Worm (Caenorhabditis elegans) whole organism, L4 larva: ENCODE results near the gene F43C1.5.
A peak's percentile ranks its signal among the peaks of the same experiment; 100 is the strongest.

ENCODE experiments used
- D1046.2 ChIP-seq: fragments of 200-800 bp; sonication (Bioruptor generic); IDR thresholded peaks from 2 replicates; pipeline ENCODE4 v1.3.6; 2022; ENCODE audit warnings: missing genetic modification characterization, missing compliant biosample characterization
- F26F4.8 ChIP-seq: fragments of 200-800 bp; sonication (Bioruptor generic); conservative IDR thresholded peaks from 2 replicates; pipeline ENCODE4 v1.3.6; 2022; ENCODE audit warnings: missing genetic modification characterization, missing compliant biosample characterization
- F37D6.2 ChIP-seq: sonication (generic microtip); optimal IDR thresholded peaks from 2 replicates; lab custom pipeline; 2016; ENCODE audit warnings: mild to moderate bottlenecking, missing genetic modification characterization, missing compliant biosample characterization
- F49E8.2 ChIP-seq: sonication (generic microtip); optimal IDR thresholded peaks from 2 replicates; lab custom pipeline; 2016; ENCODE audit warnings: missing compliant biosample characterization, mild to moderate bottlenecking, missing genetic modification characterization, borderline replicate concordance
- R02D3.7 ChIP-seq: fragments of 150-350 bp; sonication (generic microtip); optimal IDR thresholded peaks from 3 replicates; lab custom pipeline; 2014; ENCODE audit warnings: missing biosample characterization, missing genetic modification characterization
- T20F7.1 ChIP-seq: fragments of 200-800 bp; sonication (Bioruptor generic); optimal IDR thresholded peaks from 2 replicates; lab custom pipeline; 2018; ENCODE audit warnings: mild to moderate bottlenecking, missing genetic modification characterization, missing compliant biosample characterization
- Y105C5A.15 ChIP-seq: fragments of 200-800 bp; sonication (Bioruptor generic); IDR thresholded peaks from 2 replicates; pipeline ENCODE4 v1.3.6; 2022; ENCODE audit warnings: missing genetic modification characterization, missing compliant biosample characterization
- Y48G9A.11 ChIP-seq: fragments of 200-800 bp; sonication (Bioruptor generic); IDR thresholded peaks from 2 replicates; pipeline ENCODE4 v1.3.6; 2022; ENCODE audit warnings: missing genetic modification reagents, missing genetic modification characterization, missing compliant biosample characterization
- ZK337.2 ChIP-seq: fragments of 200-800 bp; sonication (Bioruptor generic); IDR thresholded peaks from 2 replicates; pipeline ENCODE4 v1.3.6; 2022; ENCODE audit warnings: missing genetic modification reagents, missing genetic modification characterization, missing compliant biosample characterization
- aha-1 ChIP-seq: fragments of 150-350 bp; peaks from one replicate; lab custom pipeline; 2014; ENCODE audit warnings: missing biosample characterization, missing genetic modification characterization
- aly-2 ChIP-seq: sonication (generic microtip); optimal IDR thresholded peaks from 2 replicates; lab custom pipeline; 2018; ENCODE audit warnings: missing biosample characterization, missing genetic modification characterization
- ama-1 ChIP-seq: fragments of 150-350 bp; optimal IDR thresholded peaks from 2 replicates; lab custom pipeline; 2014; ENCODE audit warnings: inconsistent platforms, mixed read lengths
- arid-1 ChIP-seq: fragments of 200-800 bp; sonication (Bioruptor generic); conservative IDR thresholded peaks from 2 replicates; pipeline ENCODE4 v1.3.6; 2022; ENCODE audit warnings: missing genetic modification reagents, missing genetic modification characterization, missing compliant biosample characterization
- attf-4 ChIP-seq: sonication (generic microtip); optimal IDR thresholded peaks from 3 replicates; lab custom pipeline; 2017; ENCODE audit warnings: missing biosample characterization, missing genetic modification characterization
- ceh-32 ChIP-seq: sonication (generic microtip); optimal IDR thresholded peaks from 2 replicates; lab custom pipeline; 2016; ENCODE audit warnings: mild to moderate bottlenecking, missing genetic modification characterization, missing compliant biosample characterization; ENCODE audit not compliant: poor library complexity
- ceh-62 ChIP-seq: sonication (generic microtip); optimal IDR thresholded peaks from 2 replicates; lab custom pipeline; 2017; ENCODE audit warnings: missing biosample characterization, missing genetic modification characterization
- ceh-82 ChIP-seq: sonication (generic microtip); optimal IDR thresholded peaks from 2 replicates; lab custom pipeline; 2017; ENCODE audit warnings: missing biosample characterization, missing genetic modification characterization
- cey-2 ChIP-seq: sonication (generic microtip); optimal IDR thresholded peaks from 3 replicates; lab custom pipeline; 2017; ENCODE audit warnings: missing genetic modification characterization, mild to moderate bottlenecking, missing compliant biosample characterization, antibody characterized with exemption, borderline replicate concordance; ENCODE audit not compliant: insufficient read depth
- daf-16 ChIP-seq, 3 experiments: sonication (generic microtip); optimal IDR thresholded peaks; 2 replicates each; lab custom pipeline; 2016 to 2017; ENCODE audit warnings: missing genetic modification characterization in 3 of 3, missing genetic modification reagents in 3 of 3, mild to moderate bottlenecking in 2 of 3, missing compliant biosample characterization in 2 of 3, missing biosample characterization in 1 of 3, moderate library complexity in 1 of 3
- daf-19 ChIP-seq: fragments of 200-800 bp; sonication (Bioruptor generic); conservative IDR thresholded peaks from 2 replicates; pipeline ENCODE4 v1.3.6; 2022; ENCODE audit warnings: missing genetic modification characterization, missing compliant biosample characterization
- daf-8 ChIP-seq: fragments of 200-800 bp; sonication (Bioruptor generic); IDR thresholded peaks from 2 replicates; pipeline ENCODE4 v1.3.6; 2022; ENCODE audit warnings: missing genetic modification characterization, missing compliant biosample characterization
- dmd-6 ChIP-seq: fragments of 200-800 bp; sonication (Bioruptor generic); IDR thresholded peaks from 2 replicates; pipeline ENCODE4 v1.3.6; 2022; ENCODE audit warnings: missing genetic modification reagents, missing genetic modification characterization, missing compliant biosample characterization
- dmd-9 ChIP-seq: fragments of 200-800 bp; sonication (Bioruptor generic); IDR thresholded peaks from 2 replicates; pipeline ENCODE4 v1.3.6; 2022; ENCODE audit warnings: missing genetic modification reagents, missing genetic modification characterization, missing compliant biosample characterization
- fos-1 ChIP-seq: fragments of 150-350 bp; optimal IDR thresholded peaks from 2 replicates; lab custom pipeline; 2014; ENCODE audit warnings: missing biosample characterization, missing genetic modification characterization
- gei-8 ChIP-seq: fragments of 200-800 bp; sonication (Bioruptor generic); optimal IDR thresholded peaks from 2 replicates; lab custom pipeline; 2018; ENCODE audit warnings: mild to moderate bottlenecking, missing genetic modification characterization, missing compliant biosample characterization
- hif-1 ChIP-seq, 2 experiments: sonication (generic microtip); optimal IDR thresholded peaks; 2 replicates each; lab custom pipeline; 2016 to 2017; ENCODE audit warnings: missing compliant biosample characterization in 2 of 2, missing genetic modification characterization in 2 of 2, missing genetic modification reagents in 2 of 2, missing genotype in 2 of 2, mild to moderate bottlenecking in 1 of 2
- hmg-1.1 ChIP-seq: fragments of 200-800 bp; sonication (Bioruptor generic); IDR thresholded peaks from 2 replicates; pipeline ENCODE4 v1.3.6; 2022; ENCODE audit warnings: missing genetic modification reagents, missing genetic modification characterization, missing compliant biosample characterization
- jun-1 ChIP-seq: fragments of 150-350 bp; optimal IDR thresholded peaks from 2 replicates; lab custom pipeline; 2014; ENCODE audit warnings: missing biosample characterization, missing genetic modification reagents, missing genetic modification characterization
- lim-7 ChIP-seq: fragments of 200-800 bp; sonication (Bioruptor generic); IDR thresholded peaks from 2 replicates; pipeline ENCODE4 v1.3.6; 2022; ENCODE audit warnings: missing genetic modification characterization, missing compliant biosample characterization
- lin-15B ChIP-seq: fragments of 150-350 bp; sonication (generic microtip); optimal IDR thresholded peaks from 3 replicates; lab custom pipeline; 2014; ENCODE audit warnings: missing biosample characterization, missing genetic modification characterization
- lin-38 ChIP-seq: fragments of 200-800 bp; sonication (Bioruptor generic); IDR thresholded peaks from 2 replicates; pipeline ENCODE4 v1.3.6; 2022; ENCODE audit warnings: missing genetic modification reagents, missing genetic modification characterization, missing compliant biosample characterization
- lin-39 ChIP-seq: fragments of 150-350 bp; optimal IDR thresholded peaks from 2 replicates; lab custom pipeline; 2014; ENCODE audit warnings: missing biosample characterization, missing genetic modification reagents, missing genetic modification characterization
- lsy-2 ChIP-seq, 2 experiments: fragments of 150-350 bp in 1 of 2; sonication (generic microtip) in 1 of 2; optimal IDR thresholded peaks; 2 replicates each; lab custom pipeline; 2014 to 2017; ENCODE audit warnings: missing biosample characterization in 2 of 2, missing genetic modification characterization in 2 of 2
- madf-5 ChIP-seq, 2 experiments: fragments of 200-800 bp; sonication (Bioruptor generic); IDR thresholded peaks; 2 replicates each; pipeline ENCODE4 v1.3.6; 2022; ENCODE audit warnings: missing compliant biosample characterization in 2 of 2, missing genetic modification characterization in 2 of 2
- madf-9 ChIP-seq: fragments of 200-800 bp; sonication (Bioruptor generic); conservative IDR thresholded peaks from 2 replicates; pipeline ENCODE4 v1.3.6; 2022; ENCODE audit warnings: missing genetic modification reagents, missing genetic modification characterization, missing compliant biosample characterization
- mxl-3 ChIP-seq: fragments of 200-800 bp; sonication (Bioruptor generic); optimal IDR thresholded peaks from 2 replicates; lab custom pipeline; 2018; ENCODE audit warnings: mild to moderate bottlenecking, missing genetic modification characterization, missing compliant biosample characterization
- nhr-10 ChIP-seq: fragments of 150-350 bp; optimal IDR thresholded peaks from 2 replicates; lab custom pipeline; 2014; ENCODE audit warnings: missing biosample characterization, missing genetic modification characterization
- nhr-102 ChIP-seq: sonication (generic microtip); optimal IDR thresholded peaks from 2 replicates; lab custom pipeline; 2016; ENCODE audit warnings: mild to moderate bottlenecking, missing genetic modification characterization, moderate library complexity, missing compliant biosample characterization
- nhr-28 ChIP-seq: fragments of 150-350 bp; optimal IDR thresholded peaks from 2 replicates; lab custom pipeline; 2014; ENCODE audit warnings: missing biosample characterization, missing genetic modification characterization
- nhr-41 ChIP-seq: fragments of 200-800 bp; sonication (Bioruptor generic); IDR thresholded peaks from 2 replicates; pipeline ENCODE4 v1.3.6; 2022; ENCODE audit warnings: missing genetic modification reagents, missing genetic modification characterization, missing compliant biosample characterization
- nhr-48 ChIP-seq: sonication (generic microtip); optimal IDR thresholded peaks from 2 replicates; lab custom pipeline; 2016; ENCODE audit warnings: mild to moderate bottlenecking, missing genetic modification characterization, missing compliant biosample characterization
- nhr-6 ChIP-seq: fragments of 150-350 bp; optimal IDR thresholded peaks from 2 replicates; lab custom pipeline; 2014; ENCODE audit warnings: missing biosample characterization, missing genetic modification characterization
- nhr-76 ChIP-seq: fragments of 150-350 bp; optimal IDR thresholded peaks from 2 replicates; lab custom pipeline; 2014; ENCODE audit warnings: missing biosample characterization, missing genetic modification characterization
- php-3 ChIP-seq: fragments of 200-800 bp; sonication (Bioruptor generic); IDR thresholded peaks from 2 replicates; pipeline ENCODE4 v1.3.6; 2022; ENCODE audit warnings: missing genetic modification reagents, missing genetic modification characterization, missing compliant biosample characterization
- saeg-2 ChIP-seq: fragments of 200-800 bp; sonication (Bioruptor generic); IDR thresholded peaks from 2 replicates; pipeline ENCODE4 v1.3.6; 2022; ENCODE audit warnings: missing genetic modification reagents, missing genetic modification characterization, missing compliant biosample characterization
- sdz-12 ChIP-seq: fragments of 200-800 bp; sonication (Bioruptor generic); optimal IDR thresholded peaks from 2 replicates; lab custom pipeline; 2018; ENCODE audit warnings: mild to moderate bottlenecking, missing genetic modification characterization, missing compliant biosample characterization
- set-16 ChIP-seq: fragments of 200-800 bp; sonication (Bioruptor generic); IDR thresholded peaks from 2 replicates; pipeline ENCODE4 v1.3.6; 2022; ENCODE audit warnings: missing genetic modification reagents, missing genetic modification characterization, missing compliant biosample characterization
- skn-1 ChIP-seq: fragments of 150-350 bp; optimal IDR thresholded peaks from 2 replicates; lab custom pipeline; 2014; ENCODE audit warnings: missing biosample characterization, missing genetic modification characterization
- snpc-4 ChIP-seq: fragments of 150-350 bp; optimal IDR thresholded peaks from 2 replicates; lab custom pipeline; 2014; ENCODE audit warnings: missing biosample characterization, missing genetic modification characterization
- spr-1 ChIP-seq: sonication (generic microtip); optimal IDR thresholded peaks from 2 replicates; lab custom pipeline; 2016; ENCODE audit warnings: mild to moderate bottlenecking, missing genetic modification characterization, missing compliant biosample characterization
- vab-7 ChIP-seq: fragments of 200-800 bp; sonication (Bioruptor generic); IDR thresholded peaks from 2 replicates; pipeline ENCODE4 v1.3.6; 2022; ENCODE audit warnings: missing genetic modification reagents, missing genetic modification characterization, missing compliant biosample characterization
- ztf-7 ChIP-seq: fragments of 150-350 bp; optimal IDR thresholded peaks from 2 replicates; lab custom pipeline; 2014; ENCODE audit warnings: missing biosample characterization, missing genetic modification characterization

The F43C1.5 gene

ce11 chrIII:4237660-4238059 is 8.7 kb downstream of the F43C1.5 start:
- TF ChIP-seq T20F7.1 (GFP tag; lab: Kevin White, UChicago) (peak; percentile 71), ztf-7 (peak; percentile 74), sdz-12 (GFP tag; lab: Kevin White, UChicago) (no peak), snpc-4 (tag; lab: Kevin White, UChicago) (no peak), dmd-6 (GFP tag; lab: Robert Waterston, UW) (peak; percentile 98), nhr-41 (GFP tag; lab: Robert Waterston, UW) (peak; percentile 70; the same call in 1 of the 2 replicates), vab-7 (GFP tag; lab: Robert Waterston, UW) (no peak), dmd-9 (GFP tag; lab: Robert Waterston, UW) (no peak), fos-1 (tag; lab: Kevin White, UChicago) (no peak), lsy-2 (tag; optimal IDR thresholded peaks at IDR 0.05; lab: Kevin White, UChicago) (peak; percentile 84 to 89), F49E8.2 (tag; lab: Kevin White, UChicago) (no peak), lim-7 (GFP tag; lab: Robert Waterston, UW) (no peak; the same call in 1 of the 2 replicates), arid-1 (peak; percentile 83), saeg-2 (peak; percentile 87), Y105C5A.15 (GFP tag; lab: Robert Waterston, UW) (no peak), aha-1 (peak; percentile 99), nhr-6 (peak; percentile 85), gei-8 (peak; percentile 87), madf-5 (GFP tag; IDR thresholded peaks at IDR 0.05; lab: Robert Waterston, UW) (no peak), nhr-102 (tag; lab: Kevin White, UChicago) (peak; percentile 87), Y48G9A.11 (GFP tag; lab: Robert Waterston, UW) (no peak), cey-2 (tag; lab: Kevin White, UChicago) (peak; percentile 86), lin-15B (tag; lab: Kevin White, UChicago) (no peak), D1046.2 (no peak), hif-1 (tag; optimal IDR thresholded peaks at IDR 0.05; lab: Kevin White, UChicago) (peak; percentile 48 to 90), hmg-1.1 (GFP tag; lab: Robert Waterston, UW) (peak; percentile 81), daf-8 (GFP tag; lab: Robert Waterston, UW) (no peak), mxl-3 (peak; percentile 99), spr-1 (tag; lab: Kevin White, UChicago) (peak; percentile 74), nhr-28 (tag; lab: Kevin White, UChicago) (peak; percentile 100), F26F4.8 (GFP tag; lab: Robert Waterston, UW) (no peak), php-3 (peak; percentile 65; the same call in 1 of the 2 replicates), F37D6.2 (tag; lab: Kevin White, UChicago) (peak; percentile 68), nhr-48 (peak; percentile 98), attf-4 (tag; lab: Kevin White, UChicago) (no peak), ceh-32 (tag; lab: Kevin White, UChicago) (peak; percentile 32), set-16 (peak; percentile 57; the same call in 1 of the 2 replicates), jun-1 (tag; lab: Kevin White, UChicago) (peak; percentile 79), ceh-62 (tag; lab: Kevin White, UChicago) (no peak), lin-39 (no peak), ZK337.2 (GFP tag; lab: Robert Waterston, UW) (no peak), daf-19 (GFP tag; lab: Robert Waterston, UW) (no peak), aly-2 (no peak), skn-1 (no peak), lin-38 (GFP tag; lab: Robert Waterston, UW) (peak; percentile 61), ceh-82 (no peak), daf-16 (GFP tag; optimal IDR thresholded peaks at IDR 0.05; lab: Kevin White, UChicago) (peak; percentile 67 to 74), daf-16 (tag; optimal IDR thresholded peaks at IDR 0.05; lab: Kevin White, UChicago) (peak; percentile 93), madf-9 (GFP tag; lab: Robert Waterston, UW) (peak; percentile 70; the same call in 1 of the 2 replicates), R02D3.7 (tag; lab: Kevin White, UChicago) (no peak), nhr-76 (tag; lab: Kevin White, UChicago) (no peak), nhr-10 (tag; lab: Kevin White, UChicago) (peak; percentile 80), ama-1 (lab: Kevin White, UChicago) (no peak)
